Fruit fly (Drosophila melanogaster) whole organism, embryonic: Measurements from ENCODE around the gene CG17343.

ENCODE experiments used
- Atf3 ChIP-seq: fragments of 200-800 bp; sonication (Bioruptor generic); optimal IDR thresholded peaks from 3 replicates; lab custom pipeline; 2016; ENCODE audit warnings: missing biosample characterization, missing genetic modification characterization
- CG5245 ChIP-seq: fragments of 200-800 bp; sonication (Bioruptor generic); optimal IDR thresholded peaks from 3 replicates; lab custom pipeline; 2016; ENCODE audit warnings: missing biosample characterization, missing genetic modification characterization
- Dll ChIP-seq: fragments of 200-800 bp; sonication (Bioruptor generic); IDR thresholded peaks from 4 replicates; pipeline ENCODE4 v1.3.6; 2022; ENCODE audit warnings: missing biosample characterization, missing genetic modification characterization; ENCODE audit not compliant: partially characterized antibody
- Side ChIP-seq: fragments of 200-800 bp; sonication (Bioruptor generic); optimal IDR thresholded peaks from 2 replicates; lab custom pipeline; 2016; ENCODE audit warnings: missing biosample characterization, missing genetic modification characterization
- br ChIP-seq: fragments of >200 bp; optimal IDR thresholded peaks from 2 replicates; lab custom pipeline; 2017
- sd ChIP-seq: fragments of 200-800 bp; sonication (Bioruptor generic); optimal IDR thresholded peaks from 3 replicates; lab custom pipeline; 2018; ENCODE audit warnings: missing biosample characterization, mild to moderate bottlenecking, missing genetic modification characterization, moderate library complexity

- TF ChIP-seq Side (GFP tag; lab: Kevin White, UChicago) (no peak), Dll (GFP tag; lab: Robert Waterston, UW) (no peak), CG5245 (GFP tag; lab: Kevin White, UChicago) (no peak), br (no peak), Atf3 (GFP tag; lab: Kevin White, UChicago) (no peak), sd (tag; lab: Kevin White, UChicago) (no peak)
These were observed 32.6 kb downstream of the CG17343 start for dm6 chr2L:19097374-19097773.
